Worm (Caenorhabditis elegans) whole organism, mixed stage, embryonic: ENCODE measurements around the gene sdc-3.

Experiments
- blmp-1 ChIP-seq: fragments of 150-350 bp; optimal IDR thresholded peaks from 2 replicates; lab custom pipeline; 2014; ENCODE audit warnings: missing biosample characterization, missing genetic modification characterization
- ceh-43 ChIP-seq: fragments of 200-800 bp; sonication (Bioruptor generic); optimal IDR thresholded peaks from 2 replicates; lab custom pipeline; 2018; ENCODE audit warnings: mild to moderate bottlenecking, missing genetic modification characterization, moderate library complexity, missing compliant biosample characterization
- elt-1 ChIP-seq: sonication (generic microtip); optimal IDR thresholded peaks from 2 replicates; lab custom pipeline; 2017; ENCODE audit warnings: missing genetic modification characterization, mild to moderate bottlenecking, missing compliant biosample characterization, antibody characterized with exemption, moderate library complexity, borderline replicate concordance; ENCODE audit not compliant: insufficient read depth
- lin-13 ChIP-seq: fragments of 150-350 bp; optimal IDR thresholded peaks from 2 replicates; lab custom pipeline; 2014; ENCODE audit warnings: missing biosample characterization, missing genetic modification characterization
- lsy-2 ChIP-seq: fragments of 150-350 bp; optimal IDR thresholded peaks from 2 replicates; lab custom pipeline; 2014; ENCODE audit warnings: missing biosample characterization, missing genetic modification characterization
- nhr-237 ChIP-seq: fragments of 150-350 bp; optimal IDR thresholded peaks from 2 replicates; lab custom pipeline; 2014; ENCODE audit warnings: missing biosample characterization, missing genetic modification characterization
- pha-4 ChIP-seq: fragments of 150-350 bp; optimal IDR thresholded peaks from 2 replicates; lab custom pipeline; 2018; ENCODE audit warnings: missing biosample characterization, missing genetic modification reagents, missing genetic modification characterization
- snpc-4 ChIP-seq: fragments of 150-350 bp; optimal IDR thresholded peaks from 2 replicates; lab custom pipeline; 2014; ENCODE audit warnings: missing biosample characterization, missing genetic modification characterization

DNA sequence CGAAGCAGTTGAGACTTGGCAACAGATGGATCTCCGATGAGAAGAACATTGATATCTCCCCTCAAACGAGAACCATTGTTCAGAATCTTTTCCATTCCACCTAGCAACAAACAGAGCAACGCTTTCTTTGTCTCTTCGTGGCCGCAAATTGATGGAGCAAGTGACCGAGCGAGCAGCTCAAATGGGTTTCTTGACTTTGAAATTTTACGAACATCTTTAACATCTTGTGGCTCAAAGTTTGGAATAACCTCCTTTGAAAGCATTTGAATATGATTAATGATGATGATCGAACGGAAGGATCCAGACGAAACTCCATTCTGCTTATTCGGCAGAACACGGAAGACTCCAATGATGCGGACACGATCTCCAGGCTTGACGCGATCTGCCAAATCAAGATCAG, 10.4 kb upstream of the sdc-3 start:
- no peak for TF ChIP-seq elt-1 (tag; lab: Kevin White, UChicago)
- no peak for TF ChIP-seq snpc-4 (tag; lab: Kevin White, UChicago)
- TF ChIP-seq blmp-1, result no peak
- no peak for TF ChIP-seq lin-13 (tag; lab: Kevin White, UChicago)
- no peak for TF ChIP-seq nhr-237 (tag; lab: Kevin White, UChicago)
- TF ChIP-seq ceh-43, result no peak
- TF ChIP-seq pha-4 (tag; lab: Kevin White, UChicago), result no peak
- TF ChIP-seq lsy-2 (tag; lab: Kevin White, UChicago), result no peak
